Fruit fly (Drosophila melanogaster) whole organism: ENCODE results near the gene Tsen34.

Experiments used
- CG8478 ChIP-seq: fragments of >200 bp; optimal IDR thresholded peaks from 2 replicates; lab custom pipeline; 2018; ENCODE audit warnings: inconsistent platforms
- EcR ChIP-seq, 2 experiments: fragments of >200 bp; optimal IDR thresholded peaks; 2 replicates each; lab custom pipeline; 2017; ENCODE audit warnings: missing biosample characterization in 2 of 2, missing genetic modification characterization in 2 of 2, missing genetic modification reagents in 2 of 2
- pan ChIP-seq: fragments of >200 bp; optimal IDR thresholded peaks from 2 replicates; lab custom pipeline; 2017
- psq ChIP-seq: fragments of >200 bp; optimal IDR thresholded peaks from 2 replicates; lab custom pipeline; 2017

- TF ChIP-seq pan (lab: Kevin White, UChicago), result no peak
- TF ChIP-seq CG8478 (lab: Kevin White, UChicago), result no peak
- no peak for TF ChIP-seq psq (lab: Kevin White, UChicago)
- TF ChIP-seq EcR (GFP tag; optimal IDR thresholded peaks at IDR 0.05; lab: Kevin White, UChicago), result no peak
Measured at dm6 chr3L:14751056-14751671, 10.5 kb downstream of the Tsen34 start.
